Fruit fly (Drosophila melanogaster) Kc167 (cell line): Measurements from ENCODE around the gene Gr94a.

ENCODE experiments used
- insv ChIP-seq: fragments of >200 bp; optimal IDR thresholded peaks from 3 replicates; lab custom pipeline; 2018; ENCODE audit warnings: missing external identifiers
- ttk ChIP-seq: sonication (Bioruptor generic); optimal IDR thresholded peaks from 2 replicates; lab custom pipeline; 2017; ENCODE audit warnings: missing external identifiers

- TF ChIP-seq insv, result no peak
- no peak for TF ChIP-seq ttk
These were observed 47.7 kb downstream of the Gr94a start, which contains the start of gene CG6738 for dm6 chr3R:23099233-23099632.
